Worm (Caenorhabditis elegans) whole organism, early embryonic: ENCODE measurements around the gene srb-3.

ENCODE experiments used
- B0310.2 ChIP-seq: sonication (generic microtip); optimal IDR thresholded peaks from 2 replicates; lab custom pipeline; 2016; ENCODE audit warnings: mild to moderate bottlenecking, missing genetic modification characterization, missing compliant biosample characterization
- F13C5.2 ChIP-seq: sonication (generic microtip); optimal IDR thresholded peaks from 2 replicates; lab custom pipeline; 2017; ENCODE audit warnings: mild to moderate bottlenecking, missing genetic modification characterization, inconsistent platforms, missing compliant biosample characterization
- aly-1 ChIP-seq: sonication (generic microtip); optimal IDR thresholded peaks from 2 replicates; lab custom pipeline; 2016; ENCODE audit warnings: missing genetic modification characterization, missing compliant biosample characterization
- ama-1 ChIP-seq: fragments of 150-350 bp; optimal IDR thresholded peaks from 2 replicates; lab custom pipeline; 2014
- ceh-13 ChIP-seq: fragments of 200-800 bp; sonication (Bioruptor generic); optimal IDR thresholded peaks from 2 replicates; lab custom pipeline; 2018; ENCODE audit warnings: mild to moderate bottlenecking, missing genetic modification characterization, missing compliant biosample characterization
- ceh-36 ChIP-seq: sonication (generic microtip); optimal IDR thresholded peaks from 2 replicates; lab custom pipeline; 2016; ENCODE audit warnings: missing genetic modification characterization, inconsistent platforms, missing compliant biosample characterization
- ets-7 ChIP-seq: sonication (generic microtip); optimal IDR thresholded peaks from 2 replicates; lab custom pipeline; 2016; ENCODE audit warnings: missing genotype, missing genetic modification characterization, missing compliant biosample characterization
- flt-1 ChIP-seq: fragments of 200-800 bp; sonication (Bioruptor generic); IDR thresholded peaks from 2 replicates; pipeline ENCODE4 v1.3.6; 2022; ENCODE audit warnings: missing genetic modification characterization, missing compliant biosample characterization
- hmbx-1 ChIP-seq: sonication (generic microtip); optimal IDR thresholded peaks from 2 replicates; lab custom pipeline; 2016; ENCODE audit warnings: mild to moderate bottlenecking, missing genetic modification characterization, missing compliant biosample characterization
- hmg-4 ChIP-seq: fragments of 200-800 bp; sonication (Bioruptor generic); optimal IDR thresholded peaks from 2 replicates; lab custom pipeline; 2018; ENCODE audit warnings: mild to moderate bottlenecking, missing genetic modification characterization, missing compliant biosample characterization
- hnd-1 ChIP-seq: sonication (generic microtip); optimal IDR thresholded peaks from 2 replicates; lab custom pipeline; 2016; ENCODE audit warnings: missing genetic modification characterization, missing compliant biosample characterization
- pes-1 ChIP-seq: fragments of 200-800 bp; sonication (Bioruptor generic); IDR thresholded peaks from 2 replicates; pipeline ENCODE4 v1.3.6; 2022; ENCODE audit warnings: missing genetic modification reagents, missing genetic modification characterization, missing compliant biosample characterization
- scrt-1 ChIP-seq: fragments of 200-800 bp; sonication (Bioruptor generic); IDR thresholded peaks from 2 replicates; pipeline ENCODE4 v1.3.6; 2022; ENCODE audit warnings: missing genetic modification characterization, missing compliant biosample characterization
- sea-1 ChIP-seq: fragments of 200-800 bp; sonication (Bioruptor generic); conservative IDR thresholded peaks from 2 replicates; pipeline ENCODE4 v1.3.6; 2022; ENCODE audit warnings: missing genetic modification characterization, missing compliant biosample characterization
- tbx-11 ChIP-seq: fragments of 200-800 bp; sonication (Bioruptor generic); IDR thresholded peaks from 2 replicates; pipeline ENCODE4 v1.3.6; 2022; ENCODE audit warnings: missing genetic modification characterization, missing compliant biosample characterization
- tbx-37 ChIP-seq: fragments of 200-800 bp; sonication (Bioruptor generic); conservative IDR thresholded peaks from 2 replicates; pipeline ENCODE4 v1.3.6; 2022; ENCODE audit warnings: missing genetic modification reagents, missing genetic modification characterization, missing compliant biosample characterization
- tra-4 ChIP-seq: sonication (generic microtip); optimal IDR thresholded peaks from 2 replicates; lab custom pipeline; 2017; ENCODE audit warnings: missing genetic modification characterization, missing compliant biosample characterization

The srb-3 gene

ce11 chrII:5187469-5187868 is 20.8 kb upstream of the srb-3 start, which contains the start of gene crh-2:
TSS of gene crh-2 (minus strand) at chrII:5187569.
- no peak for TF ChIP-seq ceh-36
- no peak for TF ChIP-seq flt-1 (GFP tag; lab: Robert Waterston, UW)
- no peak for TF ChIP-seq F13C5.2 (tag; lab: Kevin White, UChicago)
- no peak for TF ChIP-seq ets-7 (tag; lab: Kevin White, UChicago)
- no peak for TF ChIP-seq B0310.2 (tag; lab: Kevin White, UChicago)
- no peak for TF ChIP-seq ama-1
- TF ChIP-seq scrt-1 (GFP tag; lab: Robert Waterston, UW) = no peak
- TF ChIP-seq pes-1 (GFP tag; lab: Robert Waterston, UW) = no peak
- TF ChIP-seq aly-1 = no peak
- no peak for TF ChIP-seq tbx-11
- TF ChIP-seq tbx-37 (GFP tag; lab: Robert Waterston, UW) = no peak
- TF ChIP-seq hnd-1 (tag; lab: Kevin White, UChicago) = no peak
- no peak for TF ChIP-seq hmbx-1 (tag; lab: Kevin White, UChicago)
- TF ChIP-seq hmg-4 (GFP tag; lab: Kevin White, UChicago) = no peak
- TF ChIP-seq sea-1 (GFP tag; lab: Robert Waterston, UW) = no peak
- no peak for TF ChIP-seq ceh-13 (GFP tag; lab: Kevin White, UChicago)

DNA sequence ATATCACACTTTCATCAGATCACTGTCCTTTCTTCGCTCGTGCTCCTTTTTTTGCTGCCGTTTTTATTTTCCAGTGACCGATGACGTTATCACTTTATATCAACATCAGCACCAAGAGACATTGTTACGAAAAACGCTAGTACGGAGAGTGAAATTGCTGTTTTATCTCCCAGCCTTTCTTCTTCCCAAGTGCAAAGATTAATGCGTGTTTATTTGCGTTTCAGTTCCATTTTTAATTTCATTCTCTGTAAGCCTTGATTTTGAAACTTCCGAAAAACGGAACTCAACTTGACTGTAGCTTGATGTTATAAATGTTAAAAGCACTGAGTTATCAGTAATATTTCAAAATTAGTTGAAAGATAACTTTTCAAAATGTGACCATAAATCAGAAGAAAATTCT is 20.2 kb upstream of the srb-3 start:
- no peak for TF ChIP-seq aly-1
- no peak for TF ChIP-seq B0310.2 (tag; lab: Kevin White, UChicago)
- TF ChIP-seq F13C5.2 (tag; lab: Kevin White, UChicago) = no peak
- no peak for TF ChIP-seq scrt-1 (GFP tag; lab: Robert Waterston, UW)
- no peak for TF ChIP-seq tbx-11

DNA sequence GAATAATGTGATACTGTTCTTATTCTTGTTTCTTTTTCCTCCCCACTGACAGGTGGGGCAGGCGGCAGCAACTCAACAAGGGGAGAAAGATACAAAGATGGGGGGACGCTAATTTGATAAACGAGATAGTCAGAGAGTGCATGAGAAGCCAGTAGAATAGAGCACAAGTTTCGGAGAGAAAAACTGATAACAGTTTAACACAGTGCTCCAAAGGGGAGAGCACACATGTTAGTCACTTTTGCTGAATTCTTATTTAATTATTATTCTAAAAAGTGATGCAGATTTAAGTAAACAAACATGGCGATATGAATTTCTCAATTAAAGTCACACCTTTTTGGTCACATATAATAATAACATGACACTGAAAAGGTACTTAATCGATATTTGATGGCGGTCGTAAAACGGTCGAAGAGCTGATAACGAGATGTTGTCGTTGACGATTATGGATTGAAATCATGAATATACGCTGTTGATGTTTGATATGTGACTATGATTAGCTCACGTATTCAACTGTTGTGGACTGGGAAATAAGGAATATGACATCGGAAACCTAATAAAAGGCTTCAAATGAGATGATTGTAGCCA is 19.4 kb upstream of the srb-3 start:
- TF ChIP-seq flt-1 (GFP tag; lab: Robert Waterston, UW) = no peak
- TF ChIP-seq tra-4 (tag; lab: Kevin White, UChicago) = no peak
- no peak for TF ChIP-seq aly-1
- no peak for TF ChIP-seq pes-1 (GFP tag; lab: Robert Waterston, UW)
- no peak for TF ChIP-seq hmg-4 (GFP tag; lab: Kevin White, UChicago)
- no peak for TF ChIP-seq ceh-36
- TF ChIP-seq tbx-37 (GFP tag; lab: Robert Waterston, UW) = no peak
- TF ChIP-seq F13C5.2 (tag; lab: Kevin White, UChicago) = no peak
- no peak for TF ChIP-seq sea-1 (GFP tag; lab: Robert Waterston, UW)
- no peak for TF ChIP-seq hnd-1 (tag; lab: Kevin White, UChicago)
- no peak for TF ChIP-seq tbx-11
- TF ChIP-seq B0310.2 (tag; lab: Kevin White, UChicago) = no peak
- TF ChIP-seq scrt-1 (GFP tag; lab: Robert Waterston, UW) = no peak
- no peak for TF ChIP-seq hmbx-1 (tag; lab: Kevin White, UChicago)

- TF ChIP-seq ceh-13 (GFP tag; lab: Kevin White, UChicago) (no peak), ets-7 (tag; lab: Kevin White, UChicago) (no peak), aly-1 (no peak), sea-1 (GFP tag; lab: Robert Waterston, UW) (no peak), pes-1 (GFP tag; lab: Robert Waterston, UW) (no peak), tbx-37 (GFP tag; lab: Robert Waterston, UW) (no peak), tra-4 (tag; lab: Kevin White, UChicago) (no peak), ceh-36 (no peak), flt-1 (GFP tag; lab: Robert Waterston, UW) (no peak)
Measured at ce11 chrII:5184661-5185545, 18.3 kb upstream of the srb-3 start.

- no peak for TF ChIP-seq tra-4 (tag; lab: Kevin White, UChicago)
- TF ChIP-seq F13C5.2 (tag; lab: Kevin White, UChicago) = no peak
- no peak for TF ChIP-seq ama-1
- TF ChIP-seq B0310.2 (tag; lab: Kevin White, UChicago) = no peak
- TF ChIP-seq ceh-13 (GFP tag; lab: Kevin White, UChicago) = no peak
- TF ChIP-seq scrt-1 (GFP tag; lab: Robert Waterston, UW) = no peak
- TF ChIP-seq sea-1 (GFP tag; lab: Robert Waterston, UW) = no peak
- no peak for TF ChIP-seq ets-7 (tag; lab: Kevin White, UChicago)
- TF ChIP-seq hmg-4 (GFP tag; lab: Kevin White, UChicago) = no peak
- no peak for TF ChIP-seq flt-1 (GFP tag; lab: Robert Waterston, UW)
- no peak for TF ChIP-seq tbx-11
- no peak for TF ChIP-seq hmbx-1 (tag; lab: Kevin White, UChicago)
Measured at ce11 chrII:5183207-5183606, 16.6 kb upstream of the srb-3 start.

DNA sequence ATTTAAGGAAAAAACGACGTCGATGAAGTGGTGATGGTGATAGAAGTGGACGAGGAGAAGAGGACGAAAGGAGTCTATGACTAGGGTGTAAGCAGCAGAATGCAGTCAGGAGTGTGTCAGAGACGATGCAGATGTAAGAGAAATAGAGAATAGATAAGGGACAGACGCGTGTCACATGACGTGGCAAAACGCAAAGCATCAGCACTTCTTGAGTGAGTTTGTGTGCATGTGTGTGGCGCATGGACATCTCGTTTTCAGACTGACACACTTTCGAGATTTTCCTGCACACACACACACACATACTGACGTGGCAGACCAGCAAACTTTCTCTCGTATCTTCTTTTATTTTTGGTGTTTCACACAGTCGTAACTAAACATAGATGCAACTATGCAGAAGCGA is 15.8 kb upstream of the srb-3 start:
- TF ChIP-seq tbx-11 = no peak
- TF ChIP-seq F13C5.2 (tag; lab: Kevin White, UChicago) = no peak
- TF ChIP-seq tbx-37 (GFP tag; lab: Robert Waterston, UW) = no peak
- no peak for TF ChIP-seq ama-1
- no peak for TF ChIP-seq hnd-1 (tag; lab: Kevin White, UChicago)
- TF ChIP-seq scrt-1 (GFP tag; lab: Robert Waterston, UW) = no peak
- TF ChIP-seq flt-1 (GFP tag; lab: Robert Waterston, UW) = no peak
- TF ChIP-seq aly-1 = no peak
- TF ChIP-seq hmbx-1 (tag; lab: Kevin White, UChicago) = no peak
- no peak for TF ChIP-seq tra-4 (tag; lab: Kevin White, UChicago)
- TF ChIP-seq ceh-13 (GFP tag; lab: Kevin White, UChicago) = no peak
- TF ChIP-seq ets-7 (tag; lab: Kevin White, UChicago) = no peak
- no peak for TF ChIP-seq pes-1 (GFP tag; lab: Robert Waterston, UW)
- TF ChIP-seq B0310.2 (tag; lab: Kevin White, UChicago) = no peak
- TF ChIP-seq ceh-36 = no peak
- no peak for TF ChIP-seq hmg-4 (GFP tag; lab: Kevin White, UChicago)
- TF ChIP-seq sea-1 (GFP tag; lab: Robert Waterston, UW) = no peak
